Worm (Caenorhabditis elegans) whole organism, midembryonic: ENCODE measurements around the gene R07G3.8.

Source experiments
- T22C8.4 ChIP-seq: fragments of 200-800 bp; sonication (Bioruptor generic); IDR thresholded peaks from 2 replicates; pipeline ENCODE4 v1.3.6; 2022; ENCODE audit warnings: missing genetic modification characterization, missing compliant biosample characterization
- cog-1 ChIP-seq: sonication (generic microtip); optimal IDR thresholded peaks from 2 replicates; lab custom pipeline; 2016; ENCODE audit warnings: missing genetic modification characterization, missing compliant biosample characterization
- flt-1 ChIP-seq: fragments of 200-800 bp; sonication (Bioruptor generic); IDR thresholded peaks from 2 replicates; pipeline ENCODE4 v1.3.6; 2022; ENCODE audit warnings: missing genetic modification characterization, missing compliant biosample characterization
- klf-2 ChIP-seq: fragments of 200-800 bp; sonication (Bioruptor generic); conservative IDR thresholded peaks from 2 replicates; pipeline ENCODE4 v1.3.6; 2022; ENCODE audit warnings: missing genetic modification reagents, missing genetic modification characterization, missing compliant biosample characterization
- med-1 ChIP-seq: sonication (generic microtip); optimal IDR thresholded peaks from 2 replicates; lab custom pipeline; 2017; ENCODE audit warnings: missing genetic modification characterization, mild to moderate bottlenecking, missing compliant biosample characterization, antibody characterized with exemption, missing genetic modification reagents; ENCODE audit not compliant: insufficient read depth
- ref-1 ChIP-seq: fragments of 200-800 bp; sonication (Bioruptor generic); conservative IDR thresholded peaks from 2 replicates; pipeline ENCODE4 v1.3.6; 2022; ENCODE audit warnings: missing genetic modification reagents, missing genetic modification characterization, missing compliant biosample characterization
- tab-1 ChIP-seq: fragments of 200-800 bp; sonication (Bioruptor generic); IDR thresholded peaks from 2 replicates; pipeline ENCODE4 v1.3.6; 2022; ENCODE audit warnings: missing genetic modification characterization, missing compliant biosample characterization
- ztf-23 ChIP-seq: fragments of 200-800 bp; sonication (Bioruptor generic); IDR thresholded peaks from 2 replicates; pipeline ENCODE4 v1.3.6; 2022; ENCODE audit warnings: missing genetic modification reagents, missing genetic modification characterization, missing compliant biosample characterization
- ztf-29 ChIP-seq: fragments of 200-800 bp; sonication (Bioruptor generic); IDR thresholded peaks from 2 replicates; pipeline ENCODE4 v1.3.6; 2022; ENCODE audit warnings: missing genetic modification reagents, missing genetic modification characterization, missing compliant biosample characterization

R07G3.8 gene

DNA sequence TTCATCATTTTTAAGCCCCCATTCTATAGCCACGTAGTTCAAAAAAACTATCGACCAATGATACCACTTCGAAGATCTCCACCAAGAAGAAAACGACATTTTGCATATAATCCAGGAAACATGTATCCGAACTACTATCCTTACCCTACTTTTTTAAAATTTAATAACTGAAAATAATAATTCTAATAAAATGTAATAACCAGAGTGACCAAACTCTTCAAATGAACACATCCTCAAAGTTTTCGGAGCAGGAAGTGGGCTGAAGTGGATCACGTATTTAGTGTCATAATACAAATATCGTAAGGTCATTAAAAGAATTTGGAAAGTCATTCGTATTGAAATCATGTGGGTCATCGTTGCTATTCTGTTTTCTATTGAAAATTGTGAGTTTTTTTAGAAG, 42.9 kb downstream of the R07G3.8 start, which contains the start of gene F35D2.6:
Gene F35D2.6, plus strand, starts transcription at position 301 of the 400 bp plus-strand sequence.
- TF ChIP-seq klf-2 (GFP tag; lab: Robert Waterston, UW) = no peak
- TF ChIP-seq flt-1 (GFP tag; lab: Robert Waterston, UW) = no peak
- no peak for TF ChIP-seq med-1 (GFP tag; lab: Kevin White, UChicago)
- no peak for TF ChIP-seq cog-1 (tag; lab: Kevin White, UChicago)
- no peak for TF ChIP-seq T22C8.4 (GFP tag; lab: Robert Waterston, UW)
- TF ChIP-seq ref-1 (GFP tag; lab: Robert Waterston, UW) = no peak
- TF ChIP-seq tab-1 (GFP tag; lab: Robert Waterston, UW) = no peak
- no peak for TF ChIP-seq ztf-29
- TF ChIP-seq ztf-23 (GFP tag; lab: Robert Waterston, UW) = no peak

ce11 chrII:7575614-7576013, 44.7 kb downstream of the R07G3.8 start, which contains the start of gene F35D2.1:
TSS of gene F35D2.1 (plus strand) at chrII:7575914.
- TF ChIP-seq flt-1 (GFP tag; lab: Robert Waterston, UW) = no peak
- no peak for TF ChIP-seq klf-2 (GFP tag; lab: Robert Waterston, UW)

DNA sequence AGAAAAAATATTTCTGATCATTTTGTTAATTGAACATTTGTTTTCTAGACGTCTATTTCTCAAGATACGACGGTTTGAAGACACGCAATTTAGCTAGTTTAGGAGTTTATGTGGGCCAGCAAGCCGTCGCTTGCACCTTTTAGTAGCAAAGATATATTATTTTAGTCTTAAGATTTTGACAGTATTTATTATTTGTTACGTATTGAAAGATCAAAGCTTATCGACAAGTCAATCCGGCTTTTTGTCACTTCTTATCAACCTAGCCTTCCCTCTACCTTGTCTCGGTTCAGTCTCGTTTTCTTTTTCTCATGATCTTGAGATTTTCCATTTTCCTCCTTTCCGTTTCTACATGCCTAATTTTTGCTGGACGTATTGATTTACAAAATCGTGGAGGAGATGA, 46.2 kb downstream of the R07G3.8 start, which contains the start of gene F35D2.2:
Gene F35D2.2, plus strand, starts transcription at position 301 of the 400 bp plus-strand sequence.
- TF ChIP-seq flt-1 (GFP tag; lab: Robert Waterston, UW) = no peak
- no peak for TF ChIP-seq ztf-23 (GFP tag; lab: Robert Waterston, UW)
- TF ChIP-seq T22C8.4 (GFP tag; lab: Robert Waterston, UW) = no peak
- TF ChIP-seq med-1 (GFP tag; lab: Kevin White, UChicago) = no peak
- no peak for TF ChIP-seq cog-1 (tag; lab: Kevin White, UChicago)
- no peak for TF ChIP-seq tab-1 (GFP tag; lab: Robert Waterston, UW)
- no peak for TF ChIP-seq klf-2 (GFP tag; lab: Robert Waterston, UW)
- no peak for TF ChIP-seq ref-1 (GFP tag; lab: Robert Waterston, UW)
- TF ChIP-seq ztf-29 = no peak

ce11 chrII:7570820-7571219, 49.5 kb downstream of the R07G3.8 start:
- TF ChIP-seq cog-1 (tag; lab: Kevin White, UChicago) (no peak), tab-1 (GFP tag; lab: Robert Waterston, UW) (no peak), med-1 (GFP tag; lab: Kevin White, UChicago) (no peak), flt-1 (GFP tag; lab: Robert Waterston, UW) (no peak), T22C8.4 (GFP tag; lab: Robert Waterston, UW) (no peak), ztf-29 (no peak), ztf-23 (GFP tag; lab: Robert Waterston, UW) (no peak), klf-2 (GFP tag; lab: Robert Waterston, UW) (no peak), ref-1 (GFP tag; lab: Robert Waterston, UW) (no peak)

DNA sequence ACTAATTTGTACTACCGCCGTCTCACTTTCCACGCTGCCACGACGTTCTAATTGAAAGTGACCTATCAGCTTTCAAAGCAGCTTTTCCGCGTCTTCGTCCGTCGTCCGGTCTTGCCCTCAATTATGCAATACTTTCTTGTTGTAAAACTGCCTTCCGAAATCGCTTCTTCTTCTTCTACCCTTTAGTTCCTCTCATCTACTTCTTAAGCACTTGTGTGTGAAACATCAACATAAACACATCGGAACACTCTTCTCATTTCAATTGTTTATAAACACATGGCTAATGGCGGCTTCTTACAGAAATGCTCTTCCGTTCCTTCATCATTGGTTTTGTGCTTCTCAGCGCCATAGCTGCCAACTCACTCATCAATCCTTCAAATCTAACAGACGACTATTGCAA, 50.0 kb downstream of the R07G3.8 start, which contains the start of gene F35D2.3:
Gene F35D2.3, plus strand, starts transcription at position 301 of the 400 bp plus-strand sequence.
- no peak for TF ChIP-seq klf-2 (GFP tag; lab: Robert Waterston, UW)
- no peak for TF ChIP-seq ref-1 (GFP tag; lab: Robert Waterston, UW)
- TF ChIP-seq cog-1 (tag; lab: Kevin White, UChicago) = no peak
- TF ChIP-seq T22C8.4 (GFP tag; lab: Robert Waterston, UW) = no peak
- TF ChIP-seq tab-1 (GFP tag; lab: Robert Waterston, UW) = no peak
- TF ChIP-seq ztf-29 = no peak
- no peak for TF ChIP-seq ztf-23 (GFP tag; lab: Robert Waterston, UW)
- no peak for TF ChIP-seq med-1 (GFP tag; lab: Kevin White, UChicago)
- TF ChIP-seq flt-1 (GFP tag; lab: Robert Waterston, UW) = no peak
